Worm (Caenorhabditis elegans): ENCODE data around the gene srx-101.

Gene srx-101

ce11 chrII:3690646-3691045 is at the start of gene srx-101:
srx-101 (minus strand) TSS chrII:3690746.
- TF ChIP-seq unc-62 (GFP tag; optimal IDR thresholded peaks at IDR 0.05): no peak

- TF ChIP-seq unc-62 (GFP tag; optimal IDR thresholded peaks at IDR 0.05): no peak
Measured at ce11 chrII:3739647-3740046, 49.1 kb upstream of the srx-101 start, which contains the start of gene F12E12.2. F12E12.2 (plus strand) TSS chrII:3739947.

ce11 chrII:3736893-3737375 is 46.4 kb upstream of the srx-101 start, which contains the start of gene F12E12.6:
F12E12.6 (minus strand) TSS chrII:3736943.
- no peak for TF ChIP-seq unc-62 (GFP tag; optimal IDR thresholded peaks at IDR 0.05)

DNA sequence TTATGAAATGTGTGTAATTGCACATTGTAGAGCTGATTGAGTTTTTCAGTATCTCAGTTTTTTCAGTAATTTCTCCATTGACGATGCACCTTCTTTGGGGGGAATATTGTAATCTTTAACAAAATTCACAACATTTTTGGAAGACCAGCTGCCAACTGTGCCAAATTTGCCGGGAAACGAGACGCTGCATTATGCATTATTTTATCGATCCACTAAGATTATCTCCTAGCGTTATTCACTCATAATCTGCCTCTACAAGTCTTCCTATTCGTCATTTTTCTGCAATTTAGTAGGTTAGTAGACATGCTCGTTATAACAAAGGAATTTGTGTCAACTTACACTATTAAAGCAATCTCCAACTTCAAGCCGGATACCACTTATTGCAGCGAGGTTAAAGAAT is 41.2 kb upstream of the srx-101 start, which contains the start of the genes sdz-12 and bath-31:
sdz-12 (minus strand) TSS at position 101 of the 400 bp plus-strand sequence.
bath-31 (plus strand) TSS at position 251 of the 400 bp plus-strand sequence.
- no peak for TF ChIP-seq unc-62 (GFP tag; optimal IDR thresholded peaks at IDR 0.05)

ce11 chrII:3727996-3728395 is 37.5 kb upstream of the srx-101 start, which contains the start of gene C46E10.8:
C46E10.8 (minus strand) TSS chrII:3728096.
- TF ChIP-seq unc-62 (GFP tag; optimal IDR thresholded peaks at IDR 0.05): no peak

- no peak for TF ChIP-seq unc-62 (GFP tag; optimal IDR thresholded peaks at IDR 0.05)
Measured at ce11 chrII:3724175-3724715, 33.7 kb upstream of the srx-101 start, which contains the start of gene C46E10.1. C46E10.1 (plus strand) TSS chrII:3724225.

ce11 chrII:3721016-3721415 is 30.5 kb upstream of the srx-101 start, which contains the start of gene C46E10.3:
C46E10.3 (plus strand) TSS chrII:3721316.
- no peak for TF ChIP-seq unc-62 (GFP tag; optimal IDR thresholded peaks at IDR 0.05)

- no peak for TF ChIP-seq unc-62 (GFP tag; optimal IDR thresholded peaks at IDR 0.05)
Measured at ce11 chrII:3716961-3717360, 26.4 kb upstream of the srx-101 start, which contains the start of gene fbxc-52. fbxc-52 (plus strand) TSS chrII:3717261.

- TF ChIP-seq unc-62 (GFP tag; optimal IDR thresholded peaks at IDR 0.05): no peak
Measured at ce11 chrII:3716455-3716854, 25.9 kb upstream of the srx-101 start, which contains the start of gene srh-99. srh-99 (minus strand) TSS chrII:3716555.

- TF ChIP-seq unc-62 (GFP tag; optimal IDR thresholded peaks at IDR 0.05): no peak
Measured at ce11 chrII:3714595-3714994, 24.0 kb upstream of the srx-101 start, which contains the start of gene srh-100. srh-100 (minus strand) TSS chrII:3714695.

- TF ChIP-seq unc-62 (GFP tag; optimal IDR thresholded peaks at IDR 0.05): no peak
Measured at ce11 chrII:3711047-3711446, 20.5 kb upstream of the srx-101 start, which contains the start of gene fbxc-53. fbxc-53 (plus strand) TSS chrII:3711291.

DNA sequence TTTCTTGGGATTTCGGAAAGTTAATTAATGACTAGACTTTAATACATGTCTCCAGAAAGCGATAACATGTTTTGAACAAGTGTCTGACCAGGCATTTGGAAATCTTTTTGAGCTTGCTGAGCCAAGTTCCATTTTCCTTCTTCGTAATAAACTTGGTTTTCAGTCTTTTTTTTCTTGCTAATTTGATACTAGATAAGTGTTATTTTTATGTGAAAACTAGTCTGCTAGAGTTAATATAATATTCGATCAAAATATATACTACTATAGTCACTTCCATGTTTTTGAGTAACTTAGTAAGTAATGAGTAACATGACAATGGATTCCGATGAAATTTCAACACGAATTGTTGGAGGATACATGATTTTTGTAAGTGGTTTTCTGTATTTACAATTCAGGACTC is 18.7 kb upstream of the srx-101 start, which contains the start of gene srx-110:
srx-110 (plus strand) TSS at position 301 of the 400 bp plus-strand sequence.
- no peak for TF ChIP-seq unc-62 (GFP tag; optimal IDR thresholded peaks at IDR 0.05)

DNA sequence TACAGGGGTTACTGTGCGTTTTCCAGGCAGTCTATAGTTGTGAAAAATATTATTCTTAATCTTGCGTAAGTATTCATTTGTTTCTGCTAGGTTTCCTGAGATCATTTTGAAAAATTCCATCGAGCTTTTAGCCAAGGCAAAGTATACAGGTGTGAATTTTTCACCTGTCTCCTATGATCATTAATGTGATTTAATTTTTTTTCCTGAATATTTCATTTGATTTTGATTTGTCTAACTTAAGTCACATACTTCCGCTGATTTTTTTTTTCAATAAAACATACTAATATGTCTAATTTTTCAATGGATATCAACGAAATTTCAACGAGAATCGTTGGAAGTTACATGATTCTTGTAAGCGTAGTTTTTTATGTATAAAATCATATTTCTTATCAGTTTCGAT is 14.8 kb upstream of the srx-101 start, which contains the start of gene srx-108:
srx-108 (plus strand) TSS at position 301 of the 400 bp plus-strand sequence.
- TF ChIP-seq unc-62 (GFP tag; optimal IDR thresholded peaks at IDR 0.05): no peak

DNA sequence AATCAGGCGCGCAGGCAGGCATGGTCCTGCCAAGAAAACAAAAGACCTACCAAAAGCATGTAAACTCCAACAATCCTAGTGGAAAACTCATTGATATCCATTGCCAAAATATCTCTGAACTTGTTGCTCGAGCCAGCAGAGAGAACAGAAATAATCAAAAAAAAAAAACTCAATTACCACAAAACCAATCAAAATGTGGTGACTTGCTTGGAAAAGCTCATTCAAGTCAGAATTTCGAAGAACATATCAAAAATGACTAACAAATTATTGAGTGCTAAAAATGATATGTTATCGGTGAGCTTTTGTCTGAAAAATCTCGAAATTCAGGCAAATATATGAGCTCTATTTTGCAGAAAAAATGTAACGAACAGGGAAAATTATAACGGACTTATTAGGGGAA is 10.8 kb upstream of the srx-101 start, which contains the start of gene srx-105:
srx-105 (minus strand) TSS at position 101 of the 400 bp plus-strand sequence.
- TF ChIP-seq unc-62 (GFP tag; optimal IDR thresholded peaks at IDR 0.05): no peak

ce11 chrII:3699591-3699990 is 9.0 kb upstream of the srx-101 start, which contains the start of gene srx-104:
srx-104 (minus strand) TSS chrII:3699691.
- no peak for TF ChIP-seq unc-62 (GFP tag; optimal IDR thresholded peaks at IDR 0.05)

ce11 chrII:3694664-3695063 is 4.1 kb upstream of the srx-101 start, which contains the start of gene srx-102:
srx-102 (minus strand) TSS chrII:3694764.
- no peak for TF ChIP-seq unc-62 (GFP tag; optimal IDR thresholded peaks at IDR 0.05)

DNA sequence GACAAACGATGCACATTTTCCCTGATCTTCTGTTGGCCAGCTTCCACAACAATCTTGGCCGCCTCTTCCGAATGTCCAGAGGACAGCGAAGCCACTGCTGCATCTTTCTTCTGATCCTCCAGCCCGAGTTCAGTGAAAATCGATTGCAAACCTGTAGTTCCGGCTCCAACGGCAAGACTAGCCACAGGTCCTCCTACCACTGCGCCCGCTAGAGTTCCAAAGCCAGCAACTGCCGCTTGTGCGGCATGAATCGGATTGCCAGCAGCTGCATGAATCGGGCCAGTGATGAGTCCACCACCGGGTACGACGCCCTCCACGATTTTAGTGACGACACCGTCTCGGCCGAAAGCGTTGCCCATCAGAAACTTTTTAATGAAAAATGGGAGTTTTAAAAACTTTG is 2.2 kb downstream of the srx-101 start, which contains the start of gene ifas-1:
ifas-1 (minus strand) TSS at position 387 of the 400 bp plus-strand sequence.
- no peak for TF ChIP-seq unc-62 (GFP tag; optimal IDR thresholded peaks at IDR 0.05)

Data from whole organism, dauer.